Worm (Caenorhabditis elegans): ENCODE results near the gene C38C3.3.

DNA sequence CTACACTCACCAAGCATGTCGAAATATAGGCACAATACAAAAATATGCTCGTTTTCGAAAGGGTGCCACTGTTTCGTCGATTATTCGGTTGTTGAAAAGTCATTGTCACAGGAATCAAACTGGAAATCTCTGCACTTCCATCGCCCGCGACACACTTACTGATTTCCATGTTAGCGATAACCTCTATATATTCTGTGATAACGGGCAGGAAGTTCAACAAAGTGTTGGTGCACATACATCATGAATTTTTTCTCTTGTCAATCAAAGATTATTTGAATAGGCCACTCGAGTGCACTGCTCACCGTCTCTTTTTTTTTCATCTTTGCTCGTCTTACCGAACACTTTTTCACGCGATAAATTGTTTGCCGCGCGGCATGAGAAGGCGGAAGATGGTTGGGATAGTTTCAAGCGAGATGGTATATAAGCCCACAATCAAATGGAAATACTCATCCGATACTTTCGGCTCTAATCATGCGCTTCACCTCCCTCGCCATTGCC lies 30.8 kb upstream of the C38C3.3 start, which contains the start of the genes fpn-1.2 and pqn-54:
- TF ChIP-seq egl-5 (tag; optimal IDR thresholded peaks at IDR 0.05) (no peak), lsy-12 (tag; optimal IDR thresholded peaks at IDR 0.05) (no peak)
